Fruit fly (Drosophila melanogaster): ENCODE results near the gene CG33654.

- no peak for TF ChIP-seq Mio (GFP tag; optimal IDR thresholded peaks at IDR 0.05)
- no peak for TF ChIP-seq Vsx2 (GFP tag; optimal IDR thresholded peaks at IDR 0.05; ENCODE audit: partially characterized antibody)
- no peak for TF ChIP-seq CG32264 (GFP tag; optimal IDR thresholded peaks at IDR 0.05)
- TF ChIP-seq usp (GFP tag; optimal IDR thresholded peaks at IDR 0.05) = no peak
Measured at dm6 chr3R:9605084-9605483, 22.1 kb upstream of the CG33654 start.

Measured in whole organism, wandering third instar larva.